Worm (Caenorhabditis elegans): ENCODE data around the gene cyn-2.

cyn-2 gene

DNA sequence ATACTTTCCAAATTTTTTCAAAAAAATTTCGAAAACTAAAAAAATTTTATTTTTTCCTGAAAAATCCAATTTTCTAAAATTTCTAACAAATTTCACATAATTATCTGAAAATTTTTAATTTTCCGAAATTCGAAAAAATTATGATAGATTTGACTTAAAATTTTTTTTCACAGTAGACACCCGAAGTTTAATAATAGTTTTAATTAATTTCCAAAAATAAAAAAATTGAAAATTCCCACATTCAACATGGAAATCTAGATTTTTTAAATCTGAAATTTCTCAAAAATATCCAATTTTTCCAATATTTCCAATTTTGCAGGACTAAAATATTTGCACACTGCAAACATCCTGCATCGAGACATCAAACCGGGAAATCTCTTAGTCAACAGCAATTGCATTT is 29.5 kb downstream of the cyn-2 start:
- TF ChIP-seq drap-1 (GFP tag; optimal IDR thresholded peaks at IDR 0.05) (no peak), tbx-8 (GFP tag; optimal IDR thresholded peaks at IDR 0.05) (no peak), mep-1 (tag; optimal IDR thresholded peaks at IDR 0.05) (no peak), mab-5 (tag; optimal IDR thresholded peaks at IDR 0.05) (no peak), ham-2 (GFP tag; optimal IDR thresholded peaks at IDR 0.05) (no peak), ztf-11 (tag; optimal IDR thresholded peaks at IDR 0.05) (no peak), lin-32 (GFP tag; optimal IDR thresholded peaks at IDR 0.05) (no peak), pha-4 (tag; optimal IDR thresholded peaks at IDR 0.05) (no peak), unc-62 (GFP tag; optimal IDR thresholded peaks at IDR 0.05) (no peak), blmp-1 (tag; optimal IDR thresholded peaks at IDR 0.05) (no peak)

DNA sequence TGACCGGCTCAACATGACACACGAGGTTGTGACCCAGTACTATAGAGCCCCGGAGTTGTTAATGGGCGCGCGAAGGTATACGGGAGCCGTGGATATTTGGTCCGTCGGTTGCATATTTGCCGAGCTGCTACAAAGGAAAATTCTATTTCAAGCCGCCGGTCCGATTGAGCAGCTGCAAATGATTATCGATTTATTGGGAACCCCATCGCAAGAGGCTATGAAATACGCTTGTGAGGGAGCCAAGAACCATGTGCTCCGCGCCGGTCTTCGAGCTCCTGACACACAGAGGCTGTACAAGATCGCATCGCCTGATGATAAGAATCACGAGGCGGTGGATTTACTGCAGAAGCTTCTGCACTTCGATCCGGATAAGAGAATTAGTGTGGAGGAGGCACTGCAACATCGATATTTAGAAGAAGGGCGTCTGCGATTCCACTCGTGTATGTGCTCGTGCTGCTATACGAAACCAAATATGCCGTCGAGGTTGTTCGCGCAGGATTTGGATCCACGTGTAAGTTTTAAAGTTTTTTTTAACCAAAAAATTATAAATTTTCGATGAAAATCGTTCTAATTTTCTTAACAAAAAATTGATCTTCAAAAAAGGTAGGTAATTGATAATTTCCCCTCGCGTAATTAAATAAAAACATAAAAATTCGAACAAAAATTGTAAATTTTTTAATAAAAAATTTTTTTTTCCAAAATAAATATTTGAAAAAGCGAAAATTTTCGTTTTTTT is 30.1 kb downstream of the cyn-2 start:
- TF ChIP-seq drap-1 (GFP tag; optimal IDR thresholded peaks at IDR 0.05), result no peak
- TF ChIP-seq sem-2 (GFP tag; optimal IDR thresholded peaks at IDR 0.05), result peak; percentile 18

DNA sequence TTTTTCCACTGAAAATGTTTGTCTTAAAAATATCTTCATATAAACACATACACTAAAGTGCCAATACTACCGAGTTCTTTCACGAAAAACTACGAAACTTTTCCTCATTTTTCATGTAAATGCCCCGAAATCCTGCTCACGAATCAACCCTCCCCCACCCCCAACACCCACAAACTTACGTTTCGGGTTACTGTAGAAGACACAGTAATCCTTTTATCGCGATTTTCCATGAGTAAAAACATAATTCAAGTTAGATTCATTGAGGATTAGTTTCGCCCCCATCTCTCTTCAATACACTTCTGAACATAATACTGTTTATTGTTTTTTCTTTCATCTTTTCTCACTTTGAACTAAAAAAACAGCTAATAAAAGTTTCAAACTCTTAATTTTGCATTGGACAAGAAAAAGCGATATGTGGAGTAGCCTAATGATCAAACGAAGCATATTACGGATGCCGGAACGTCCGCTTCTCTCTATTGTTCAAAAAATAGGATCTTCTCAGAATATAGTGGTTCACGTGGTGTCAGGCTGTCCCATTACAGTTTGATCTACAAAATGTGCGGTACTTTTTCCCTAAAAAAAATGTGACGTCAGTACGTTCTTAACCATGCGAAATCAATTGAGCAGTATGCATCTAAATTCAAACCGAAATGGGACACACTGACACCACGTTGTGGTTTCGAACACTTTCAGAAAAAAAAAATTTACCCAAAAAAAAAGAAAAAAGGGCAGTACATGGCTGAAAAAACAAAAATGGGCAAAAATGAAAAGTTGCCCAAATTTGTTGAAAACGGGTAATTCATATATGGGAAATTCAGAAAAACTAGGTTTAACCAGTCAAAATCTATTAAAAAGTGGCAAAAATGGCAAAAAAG is 31.8 kb downstream of the cyn-2 start:
- TF ChIP-seq pha-4 (tag; optimal IDR thresholded peaks at IDR 0.05), result no peak
- TF ChIP-seq drap-1 (GFP tag; optimal IDR thresholded peaks at IDR 0.05), result no peak
- no peak for TF ChIP-seq unc-120 (tag; optimal IDR thresholded peaks at IDR 0.05; ENCODE audit: poor library complexity, severe bottlenecking)
- TF ChIP-seq lin-32 (GFP tag; optimal IDR thresholded peaks at IDR 0.05), result no peak
- no peak for TF ChIP-seq unc-62 (GFP tag; optimal IDR thresholded peaks at IDR 0.05)
- TF ChIP-seq ztf-11 (tag; optimal IDR thresholded peaks at IDR 0.05), result no peak
- TF ChIP-seq lsy-2 (tag; optimal IDR thresholded peaks at IDR 0.05), result no peak
- no peak for TF ChIP-seq ceh-83 (GFP tag; optimal IDR thresholded peaks at IDR 0.05)
- no peak for TF ChIP-seq nhr-2 (tag; optimal IDR thresholded peaks at IDR 0.05)
- TF ChIP-seq mls-2 (tag; optimal IDR thresholded peaks at IDR 0.05), result no peak
- no peak for TF ChIP-seq M03D4.4 (tag; optimal IDR thresholded peaks at IDR 0.05)
- TF ChIP-seq hlh-1 (tag; optimal IDR thresholded peaks at IDR 0.05), result no peak
- TF ChIP-seq blmp-1 (tag; optimal IDR thresholded peaks at IDR 0.05), result no peak
- TF ChIP-seq sem-2 (GFP tag; optimal IDR thresholded peaks at IDR 0.05), result no peak
- TF ChIP-seq ceh-39 (tag; optimal IDR thresholded peaks at IDR 0.05), result no peak
- TF ChIP-seq tbx-8 (GFP tag; optimal IDR thresholded peaks at IDR 0.05), result no peak
- TF ChIP-seq sptf-1 (tag; optimal IDR thresholded peaks at IDR 0.05), result no peak
- no peak for TF ChIP-seq lin-13 (tag; optimal IDR thresholded peaks at IDR 0.05)

DNA sequence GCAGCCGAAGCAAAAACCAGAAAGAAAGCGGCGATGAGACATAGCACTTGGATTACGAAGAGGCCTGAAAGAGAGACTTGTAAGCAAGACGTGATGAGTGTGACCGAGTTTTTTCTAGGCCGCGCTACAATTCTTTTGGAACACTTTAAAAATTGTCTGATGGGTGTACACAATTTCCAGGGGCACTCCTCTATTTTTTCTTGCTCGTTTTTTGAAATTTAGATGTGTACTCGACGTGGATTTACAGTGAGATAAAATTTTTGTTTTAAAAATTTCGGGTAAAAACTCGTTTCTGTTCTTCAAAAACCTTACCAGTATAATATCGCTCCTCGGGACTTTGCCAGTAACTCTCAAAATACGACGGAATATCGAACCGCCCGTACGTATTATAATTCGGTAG is 37.3 kb downstream of the cyn-2 start:
- TF ChIP-seq ceh-39 (tag; optimal IDR thresholded peaks at IDR 0.05) (no peak), lin-13 (tag; optimal IDR thresholded peaks at IDR 0.05) (no peak), cnd-1 (tag; optimal IDR thresholded peaks at IDR 0.05) (no peak), ceh-43 (GFP tag; optimal IDR thresholded peaks at IDR 0.05) (no peak), hlh-1 (tag; optimal IDR thresholded peaks at IDR 0.05) (no peak), ceh-83 (GFP tag; optimal IDR thresholded peaks at IDR 0.05) (no peak), nhr-237 (tag; optimal IDR thresholded peaks at IDR 0.05) (no peak), ztf-11 (tag; optimal IDR thresholded peaks at IDR 0.05) (no peak), zip-8 (tag; optimal IDR thresholded peaks at IDR 0.05) (no peak), elt-3 (tag; optimal IDR thresholded peaks at IDR 0.05) (no peak), ces-1 (GFP tag; optimal IDR thresholded peaks at IDR 0.05) (no peak)

DNA sequence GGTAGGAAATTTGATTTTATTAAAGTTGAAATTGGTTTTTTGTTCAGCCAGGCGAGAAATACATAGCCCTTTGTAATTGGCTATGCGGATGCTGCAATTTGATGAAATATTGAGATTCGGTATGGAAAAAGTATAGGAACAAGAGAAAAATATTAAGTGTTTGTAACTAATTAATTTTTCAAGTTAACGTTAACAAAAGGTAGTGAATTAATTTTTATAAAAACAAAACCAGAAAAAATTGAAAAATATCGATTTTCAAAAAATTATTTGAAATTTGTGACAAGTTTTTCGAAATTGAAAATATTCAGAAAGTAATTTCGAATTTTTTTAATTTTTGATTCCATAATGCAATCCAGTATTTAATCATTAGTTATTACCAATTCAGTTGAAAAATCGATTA is 39.1 kb downstream of the cyn-2 start, which contains the start of gene W06F12.2:
Gene W06F12.2 (minus strand): TSS at position 101 of the 400 bp plus-strand sequence.
- TF ChIP-seq cnd-1 (tag; optimal IDR thresholded peaks at IDR 0.05), result no peak
- TF ChIP-seq sptf-1 (tag; optimal IDR thresholded peaks at IDR 0.05), result no peak
- no peak for TF ChIP-seq ces-1 (GFP tag; optimal IDR thresholded peaks at IDR 0.05)
- TF ChIP-seq mls-2 (tag; optimal IDR thresholded peaks at IDR 0.05), result no peak
- no peak for TF ChIP-seq tbx-8 (GFP tag; optimal IDR thresholded peaks at IDR 0.05)
- TF ChIP-seq zip-8 (tag; optimal IDR thresholded peaks at IDR 0.05), result no peak
- TF ChIP-seq ztf-11 (tag; optimal IDR thresholded peaks at IDR 0.05), result no peak
- no peak for TF ChIP-seq nhr-76 (tag; optimal IDR thresholded peaks at IDR 0.05)
- no peak for TF ChIP-seq mep-1 (tag; optimal IDR thresholded peaks at IDR 0.05)
- TF ChIP-seq unc-39 (tag; optimal IDR thresholded peaks at IDR 0.05), result no peak
- no peak for TF ChIP-seq flh-1 (GFP tag; optimal IDR thresholded peaks at IDR 0.05)
- TF ChIP-seq ceh-43 (GFP tag; optimal IDR thresholded peaks at IDR 0.05), result no peak
